Worm (Caenorhabditis elegans) whole organism, L2 larva: ENCODE measurements around the gene T02D1.9.

Source experiments
- F13H6.1 ChIP-seq: sonication (generic microtip); optimal IDR thresholded peaks from 2 replicates; lab custom pipeline; 2016; ENCODE audit warnings: missing genetic modification characterization, missing compliant biosample characterization
- ama-1 ChIP-seq: fragments of 150-350 bp; optimal IDR thresholded peaks from 2 replicates; lab custom pipeline; 2018; ENCODE audit warnings: inconsistent platforms
- ceh-82 ChIP-seq: fragments of 150-350 bp; optimal IDR thresholded peaks from 2 replicates; lab custom pipeline; 2014; ENCODE audit warnings: missing biosample characterization, missing genetic modification characterization
- elt-1 ChIP-seq: fragments of 150-350 bp; optimal IDR thresholded peaks from 2 replicates; lab custom pipeline; 2014; ENCODE audit warnings: missing biosample characterization, missing genetic modification characterization
- elt-3 ChIP-seq: sonication (generic microtip); optimal IDR thresholded peaks from 2 replicates; lab custom pipeline; 2017; ENCODE audit warnings: missing biosample characterization, missing genetic modification characterization

ce11 chrIV:17417723-17418122, 10.3 kb upstream of the T02D1.9 start, which contains the start of gene npr-26:
- TF ChIP-seq elt-3 (tag; lab: Kevin White, UChicago) (no peak), elt-1 (tag; lab: Kevin White, UChicago) (no peak), ama-1 (lab: Kevin White, UChicago) (no peak), F13H6.1 (tag; lab: Kevin White, UChicago) (no peak), ceh-82 (no peak)
